Worm (Caenorhabditis elegans): ENCODE results near the gene alg-2.

Gene alg-2

ce11 chrII:848519-848918 lies 24.5 kb upstream of the alg-2 start, which contains the start of the genes acdh-9 and F28A10.13:
Gene acdh-9 (minus strand): TSS chrII:848603.
Gene F28A10.13 (plus strand): TSS chrII:848812.
- no peak for TF ChIP-seq nhr-84 (tag; optimal IDR thresholded peaks at IDR 0.05)
- TF ChIP-seq hlh-4 (tag; optimal IDR thresholded peaks at IDR 0.05): no peak
- no peak for TF ChIP-seq mab-9 (GFP tag; IDR thresholded peaks at IDR 0.05)
- TF ChIP-seq snpc-4 (tag; optimal IDR thresholded peaks at IDR 0.05): peak; percentile 1
- TF ChIP-seq ces-1 (GFP tag; optimal IDR thresholded peaks at IDR 0.05): no peak
- no peak for TF ChIP-seq sox-4 (tag; optimal IDR thresholded peaks at IDR 0.05)
- TF ChIP-seq nhr-28 (tag; optimal IDR thresholded peaks at IDR 0.05): no peak
- TF ChIP-seq ztf-4 (tag; optimal IDR thresholded peaks at IDR 0.05): peak; percentile 13
- TF ChIP-seq tbx-2 (tag; optimal IDR thresholded peaks at IDR 0.05): peak; percentile 28
- peak; percentile 4 for TF ChIP-seq C16A3.4 (tag; optimal IDR thresholded peaks at IDR 0.05)
- peak; percentile 13 to 75 for TF ChIP-seq lin-35 (GFP tag; optimal IDR thresholded peaks at IDR 0.05)
- peak; percentile 6 for TF ChIP-seq lir-3 (tag; optimal IDR thresholded peaks at IDR 0.05; ENCODE audit: poor library complexity)
- peak; percentile 37 for TF ChIP-seq nhr-90 (tag; optimal IDR thresholded peaks at IDR 0.05; ENCODE audit: poor library complexity)
- TF ChIP-seq pqm-1 (tag; optimal IDR thresholded peaks at IDR 0.05): no peak
- TF ChIP-seq nhr-47 (tag; optimal IDR thresholded peaks at IDR 0.05): peak; percentile 16
- peak; percentile 25 for TF ChIP-seq elt-2 (tag; optimal IDR thresholded peaks at IDR 0.05)
- peak; percentile 21 to 35 (median 29) for TF ChIP-seq dpl-1 (GFP tag; optimal IDR thresholded peaks at IDR 0.05)
- peak; percentile 53 for TF ChIP-seq mep-1 (tag; optimal IDR thresholded peaks at IDR 0.05)
- TF ChIP-seq ceh-90 (tag; optimal IDR thresholded peaks at IDR 0.05): no peak
- no peak for TF ChIP-seq nhr-76 (tag; optimal IDR thresholded peaks at IDR 0.05)
- peak; percentile 75 for TF ChIP-seq rnt-1 (tag; optimal IDR thresholded peaks at IDR 0.05)
- TF ChIP-seq dsc-1 (tag; optimal IDR thresholded peaks at IDR 0.05): no peak
- no peak for TF ChIP-seq nhr-12 (tag; optimal IDR thresholded peaks at IDR 0.05)
- TF ChIP-seq efl-1 (optimal IDR thresholded peaks at IDR 0.05): peak; percentile 52 to 59
- TF ChIP-seq efl-1 (GFP tag; optimal IDR thresholded peaks at IDR 0.05 in 1 of 2): peak in 1 of 2 experiments; percentile 40
- no peak for TF ChIP-seq mef-2 (tag; optimal IDR thresholded peaks at IDR 0.05)
- TF ChIP-seq hlh-17 (GFP tag; optimal IDR thresholded peaks at IDR 0.05; ENCODE audit: borderline replicate concordance): no peak
- TF ChIP-seq mdl-1 (tag; optimal IDR thresholded peaks at IDR 0.05): peak in 1 of 2 experiments; percentile 91
- no peak for TF ChIP-seq aly-2 (tag; optimal IDR thresholded peaks at IDR 0.05)
- TF ChIP-seq swsn-7 (tag; optimal IDR thresholded peaks at IDR 0.05): peak; percentile 35
- peak in 1 of 6 experiments; percentile 5 for TF ChIP-seq elt-3 (tag; optimal IDR thresholded peaks at IDR 0.05)
- TF ChIP-seq grh-1 (GFP tag; IDR thresholded peaks at IDR 0.05): no peak
- peak; percentile 51 for TF ChIP-seq nhr-19 (GFP tag; conservative IDR thresholded peaks at IDR 0.05)
- peak; percentile 40 for TF ChIP-seq pag-3 (tag; optimal IDR thresholded peaks at IDR 0.05; ENCODE audit: borderline replicate concordance, insufficient read depth)
- TF ChIP-seq irx-1 (tag; optimal IDR thresholded peaks at IDR 0.05): no peak
- TF ChIP-seq snu-23 (GFP tag; optimal IDR thresholded peaks at IDR 0.05): peak; percentile 82
- peak; percentile 84 for TF ChIP-seq lin-14 (GFP tag; optimal IDR thresholded peaks at IDR 0.05)
- no peak for TF ChIP-seq pax-3 (tag; optimal IDR thresholded peaks at IDR 0.05)
- peak in 1 of 2 experiments; percentile 51 for TF ChIP-seq lsy-2 (tag; optimal IDR thresholded peaks at IDR 0.05)
- TF ChIP-seq lin-13 (GFP tag; optimal IDR thresholded peaks at IDR 0.05): peak; percentile 9
- TF ChIP-seq nhr-20 (tag; optimal IDR thresholded peaks at IDR 0.05): peak; percentile 93
- TF ChIP-seq nhr-71 (tag; optimal IDR thresholded peaks at IDR 0.05): peak; percentile 87
- TF ChIP-seq unc-30 (tag; optimal IDR thresholded peaks at IDR 0.05): no peak
- TF ChIP-seq blmp-1 (tag; optimal IDR thresholded peaks at IDR 0.05): peak; percentile 59
- TF ChIP-seq nhr-85 (tag): peak; percentile 72
- TF ChIP-seq ets-5 (GFP tag; IDR thresholded peaks at IDR 0.05): no peak

Data from whole organism, L1 larva.